Worm (Caenorhabditis elegans) whole organism, L3 larva: ENCODE measurements around the gene nep-8.

Experiments used
- ZK546.5 ChIP-seq: sonication (generic microtip); optimal IDR thresholded peaks from 2 replicates; lab custom pipeline; 2017; ENCODE audit warnings: missing biosample characterization, missing genetic modification characterization
- aly-2 ChIP-seq: fragments of 150-350 bp; optimal IDR thresholded peaks from 2 replicates; lab custom pipeline; 2014; ENCODE audit warnings: missing biosample characterization, missing genetic modification characterization
- ama-1 ChIP-seq: fragments of 150-350 bp; optimal IDR thresholded peaks from 2 replicates; lab custom pipeline; 2018
- ceh-16 ChIP-seq: sonication (generic microtip); optimal IDR thresholded peaks from 2 replicates; lab custom pipeline; 2017; ENCODE audit warnings: missing biosample characterization, missing genetic modification characterization
- ceh-82 ChIP-seq: fragments of 150-350 bp; optimal IDR thresholded peaks from 2 replicates; lab custom pipeline; 2014; ENCODE audit warnings: missing biosample characterization, missing genetic modification characterization
- ceh-9 ChIP-seq: sonication (generic microtip); optimal IDR thresholded peaks from 2 replicates; lab custom pipeline; 2018; ENCODE audit warnings: missing biosample characterization, missing genetic modification characterization
- daf-12 ChIP-seq: fragments of 150-350 bp; optimal IDR thresholded peaks from 2 replicates; lab custom pipeline; 2014; ENCODE audit warnings: missing biosample characterization, missing genetic modification reagents, missing genetic modification characterization
- egl-27 ChIP-seq: sonication (generic microtip); optimal IDR thresholded peaks from 4 replicates; lab custom pipeline; 2017; ENCODE audit warnings: missing biosample characterization, missing genetic modification reagents, missing genetic modification characterization
- egl-5 ChIP-seq: fragments of 150-350 bp; optimal IDR thresholded peaks from 2 replicates; lab custom pipeline; 2017; ENCODE audit warnings: missing biosample characterization, missing genetic modification reagents, missing genetic modification characterization, inconsistent platforms
- elt-2 ChIP-seq: sonication (generic microtip); optimal IDR thresholded peaks from 2 replicates; lab custom pipeline; 2016; ENCODE audit warnings: missing genetic modification reagents, mild to moderate bottlenecking, missing genetic modification characterization, missing compliant biosample characterization
- elt-3 ChIP-seq, 3 experiments: fragments of 150-350 bp in 1 of 3; sonication (generic microtip) in 2 of 3; optimal IDR thresholded peaks; 2 replicates in 2 of 3; 4 replicates in 1 of 3; lab custom pipeline; 2014 to 2017; ENCODE audit warnings: missing biosample characterization in 3 of 3, missing genetic modification characterization in 3 of 3
- eor-1 ChIP-seq, 2 experiments: fragments of 150-350 bp; optimal IDR thresholded peaks; 2 replicates each; lab custom pipeline; 2014 to 2018; ENCODE audit warnings: missing biosample characterization in 2 of 2, missing genetic modification characterization in 2 of 2
- fkh-10 ChIP-seq: sonication (generic microtip); optimal IDR thresholded peaks from 2 replicates; lab custom pipeline; 2017; ENCODE audit warnings: missing biosample characterization, missing genetic modification reagents, missing genetic modification characterization
- fkh-2 ChIP-seq: fragments of 150-350 bp; optimal IDR thresholded peaks from 2 replicates; lab custom pipeline; 2014; ENCODE audit warnings: missing biosample characterization, missing genetic modification reagents, missing genetic modification characterization
- fos-1 ChIP-seq: fragments of 150-350 bp; optimal IDR thresholded peaks from 2 replicates; lab custom pipeline; 2014; ENCODE audit warnings: missing biosample characterization, missing genetic modification characterization
- jun-1 ChIP-seq: fragments of 150-350 bp; optimal IDR thresholded peaks from 2 replicates; lab custom pipeline; 2014; ENCODE audit warnings: missing biosample characterization, missing genetic modification reagents, missing genetic modification characterization
- lin-15B ChIP-seq: fragments of 150-350 bp; optimal IDR thresholded peaks from 2 replicates; lab custom pipeline; 2014; ENCODE audit warnings: missing biosample characterization, missing genetic modification characterization
- lsy-12 ChIP-seq: sonication (generic microtip); optimal IDR thresholded peaks from 2 replicates; lab custom pipeline; 2016; ENCODE audit warnings: mild to moderate bottlenecking, missing genetic modification characterization, missing compliant biosample characterization
- mdl-1 ChIP-seq: fragments of 150-350 bp; optimal IDR thresholded peaks from 2 replicates; lab custom pipeline; 2014; ENCODE audit warnings: missing biosample characterization, missing genetic modification characterization
- mml-1 ChIP-seq: fragments of 150-350 bp; sonication (generic microtip); optimal IDR thresholded peaks from 3 replicates; lab custom pipeline; 2014; ENCODE audit warnings: missing biosample characterization, missing genetic modification characterization
- nhr-11 ChIP-seq: fragments of 150-350 bp; optimal IDR thresholded peaks from 2 replicates; lab custom pipeline; 2014; ENCODE audit warnings: missing biosample characterization, missing genetic modification characterization
- nhr-12 ChIP-seq: fragments of 150-350 bp; optimal IDR thresholded peaks from 2 replicates; lab custom pipeline; 2014; ENCODE audit warnings: missing biosample characterization, missing genetic modification characterization
- nhr-23 ChIP-seq: fragments of 150-350 bp; optimal IDR thresholded peaks from 2 replicates; lab custom pipeline; 2014; ENCODE audit warnings: missing biosample characterization, missing genetic modification reagents, missing genetic modification characterization
- nhr-237 ChIP-seq: fragments of 150-350 bp; optimal IDR thresholded peaks from 2 replicates; lab custom pipeline; 2014; ENCODE audit warnings: missing biosample characterization, missing genetic modification characterization
- nhr-25 ChIP-seq: sonication (generic microtip); optimal IDR thresholded peaks from 2 replicates; lab custom pipeline; 2017; ENCODE audit warnings: missing biosample characterization, missing genetic modification characterization
- nhr-28 ChIP-seq: fragments of 150-350 bp; optimal IDR thresholded peaks from 2 replicates; lab custom pipeline; 2014; ENCODE audit warnings: missing biosample characterization, missing genetic modification characterization
- nhr-67 ChIP-seq: fragments of 150-350 bp; optimal IDR thresholded peaks from 2 replicates; lab custom pipeline; 2014; ENCODE audit warnings: missing biosample characterization, missing genetic modification characterization
- nhr-76 ChIP-seq: fragments of 150-350 bp; sonication (generic microtip); optimal IDR thresholded peaks from 5 replicates; lab custom pipeline; 2014; ENCODE audit warnings: missing biosample characterization, missing genetic modification characterization
- pqm-1 ChIP-seq: fragments of 150-350 bp; optimal IDR thresholded peaks from 2 replicates; lab custom pipeline; 2017; ENCODE audit warnings: missing biosample characterization, missing genetic modification characterization, inconsistent platforms
- skn-1 ChIP-seq: fragments of 150-350 bp; optimal IDR thresholded peaks from 2 replicates; lab custom pipeline; 2014; ENCODE audit warnings: missing biosample characterization, missing genetic modification characterization
- snpc-4 ChIP-seq: fragments of 150-350 bp; optimal IDR thresholded peaks from 2 replicates; lab custom pipeline; 2014; ENCODE audit warnings: missing biosample characterization, missing genetic modification characterization
- unc-39 ChIP-seq: sonication (generic microtip); optimal IDR thresholded peaks from 4 replicates; lab custom pipeline; 2017; ENCODE audit warnings: missing biosample characterization, missing genetic modification characterization
- unc-62 ChIP-seq: fragments of 150-350 bp; sonication (generic microtip); optimal IDR thresholded peaks from 4 replicates; lab custom pipeline; 2014; ENCODE audit warnings: missing biosample characterization, missing genetic modification reagents, missing genetic modification characterization

nep-8 gene

ce11 chrII:3381510-3381909 is 22.1 kb upstream of the nep-8 start, which contains the start of gene T06D4.1:
T06D4.1 (plus strand) TSS chrII:3381830.
- TF ChIP-seq nhr-11 (tag; lab: Kevin White, UChicago) (no peak), nhr-25 (no peak), eor-1 (tag; optimal IDR thresholded peaks at IDR 0.05; lab: Kevin White, UChicago) (no peak), elt-3 (tag; optimal IDR thresholded peaks at IDR 0.05; lab: Kevin White, UChicago) (no peak), ceh-9 (tag; lab: Kevin White, UChicago) (no peak), ceh-82 (tag; lab: Kevin White, UChicago) (no peak), nhr-237 (tag; lab: Kevin White, UChicago) (no peak)

DNA sequence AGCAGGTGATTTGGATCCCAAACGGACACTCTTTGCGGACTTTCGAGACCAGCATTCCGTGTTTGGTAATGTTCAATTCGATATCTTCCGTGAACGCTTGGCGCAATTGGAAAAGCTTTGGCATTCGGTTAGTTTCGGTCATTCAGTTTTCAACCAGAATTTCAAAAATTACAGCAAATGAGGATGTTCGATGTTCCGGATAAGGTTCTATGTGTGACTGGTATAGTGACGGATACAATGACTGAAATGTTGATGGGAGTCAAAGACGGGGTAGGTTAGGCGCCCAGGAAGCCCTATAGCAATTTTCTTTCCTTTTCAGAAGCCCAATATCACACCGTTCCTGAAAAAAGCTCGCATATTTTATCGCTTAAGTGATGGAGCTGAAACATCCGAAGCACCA is 20.5 kb upstream of the nep-8 start:
- TF ChIP-seq jun-1 (tag; lab: Kevin White, UChicago) (no peak), nhr-67 (tag; lab: Kevin White, UChicago) (no peak), ceh-82 (tag; lab: Kevin White, UChicago) (no peak), egl-5 (tag; lab: Kevin White, UChicago) (no peak), ZK546.5 (no peak), nhr-237 (tag; lab: Kevin White, UChicago) (no peak), nhr-12 (tag; lab: Kevin White, UChicago) (no peak)

DNA sequence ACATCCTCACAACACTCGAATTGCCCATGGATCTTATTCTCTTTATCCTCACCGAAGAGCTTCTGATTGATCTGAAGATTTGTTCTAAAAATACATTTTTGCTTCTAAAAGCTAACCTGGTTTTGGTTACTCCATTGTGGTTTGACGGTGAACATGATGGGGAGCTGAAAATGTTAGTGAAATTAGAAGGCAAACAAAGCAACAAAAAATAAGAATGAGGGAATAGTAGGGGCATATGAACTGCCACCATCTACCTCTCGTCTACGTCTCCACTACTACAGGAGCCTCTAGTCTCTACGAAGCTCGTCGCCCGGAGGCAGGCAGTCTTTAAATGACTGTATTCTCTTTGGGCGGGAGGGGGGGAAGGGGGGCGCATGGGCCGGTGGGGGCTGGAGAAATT is 17.9 kb upstream of the nep-8 start, which contains the start of gene T06D4.2:
Gene T06D4.2 (minus strand): TSS at position 170 of the 400 bp plus-strand sequence.
- TF ChIP-seq fkh-2 (tag; lab: Kevin White, UChicago) (no peak), mdl-1 (tag; lab: Kevin White, UChicago) (no peak), unc-39 (no peak), snpc-4 (tag; lab: Kevin White, UChicago) (no peak), elt-2 (tag; lab: Kevin White, UChicago) (no peak), elt-3 (tag; optimal IDR thresholded peaks at IDR 0.05; lab: Kevin White, UChicago) (no peak), daf-12 (tag; lab: Kevin White, UChicago) (no peak), mml-1 (no peak), eor-1 (tag; optimal IDR thresholded peaks at IDR 0.05; lab: Kevin White, UChicago) (no peak), egl-5 (tag; lab: Kevin White, UChicago) (no peak), aly-2 (tag; lab: Kevin White, UChicago) (no peak), skn-1 (no peak), ama-1 (lab: Kevin White, UChicago) (no peak), nhr-76 (tag; lab: Kevin White, UChicago) (no peak), nhr-12 (tag; lab: Kevin White, UChicago) (no peak), nhr-23 (tag; lab: Kevin White, UChicago) (no peak)

ce11 chrII:3387503-3387902 is 16.1 kb upstream of the nep-8 start, which contains the start of gene T06D4.6:
T06D4.6 (minus strand) TSS chrII:3387603.
- TF ChIP-seq fkh-2 (tag; lab: Kevin White, UChicago) (no peak), egl-27 (tag; lab: Kevin White, UChicago) (no peak), nhr-28 (no peak), unc-62 (GFP tag; lab: Kevin White, UChicago) (no peak)

ce11 chrII:3395484-3395883 is 8.2 kb upstream of the nep-8 start, which contains the start of gene nep-20:
nep-20 (minus strand) TSS chrII:3395584.
- TF ChIP-seq daf-12 (tag; lab: Kevin White, UChicago) (no peak), unc-39 (no peak), nhr-67 (tag; lab: Kevin White, UChicago) (no peak), eor-1 (tag; optimal IDR thresholded peaks at IDR 0.05; lab: Kevin White, UChicago) (no peak), nhr-12 (tag; lab: Kevin White, UChicago) (no peak), elt-2 (tag; lab: Kevin White, UChicago) (no peak), fos-1 (tag; lab: Kevin White, UChicago) (no peak), ceh-16 (tag; lab: Kevin White, UChicago) (no peak), nhr-11 (tag; lab: Kevin White, UChicago) (no peak), pqm-1 (tag; lab: Kevin White, UChicago) (no peak), jun-1 (tag; lab: Kevin White, UChicago) (no peak), snpc-4 (tag; lab: Kevin White, UChicago) (no peak)

ce11 chrII:3399212-3399611 is 4.4 kb upstream of the nep-8 start, which contains the start of gene nep-9:
nep-9 (minus strand) TSS chrII:3399312.
- TF ChIP-seq jun-1 (tag; lab: Kevin White, UChicago) (no peak), fos-1 (tag; lab: Kevin White, UChicago) (no peak), lsy-12 (tag; lab: Kevin White, UChicago) (no peak), lin-15B (no peak), pqm-1 (tag; lab: Kevin White, UChicago) (no peak), fkh-10 (GFP tag; lab: Kevin White, UChicago) (no peak), nhr-12 (tag; lab: Kevin White, UChicago) (no peak), ama-1 (lab: Kevin White, UChicago) (no peak), unc-62 (GFP tag; lab: Kevin White, UChicago) (no peak)
